Worm (Caenorhabditis elegans): ENCODE results near the gene srv-24.
"Not testable (repeated sequence)": the region's sequence is repeated elsewhere in the genome, so short reads cannot be mapped to it uniquely, and the experiment has no call there.

The srv-24 gene

ce11 chrIV:6259732-6260131, 30.9 kb downstream of the srv-24 start, which contains the start of gene nlp-16:
TSS of gene nlp-16 (minus strand) at chrIV:6259832.
- TF ChIP-seq pha-4 (tag; optimal IDR thresholded peaks at IDR 0.05) (no peak), sem-2 (GFP tag; optimal IDR thresholded peaks at IDR 0.05) (no peak), mab-5 (tag; optimal IDR thresholded peaks at IDR 0.05) (no peak), lsy-2 (tag; optimal IDR thresholded peaks at IDR 0.05) (no peak), mls-2 (tag; optimal IDR thresholded peaks at IDR 0.05) (no peak), M03D4.4 (tag; optimal IDR thresholded peaks at IDR 0.05) (no peak), ztf-11 (tag; optimal IDR thresholded peaks at IDR 0.05) (no peak), ces-1 (GFP tag; optimal IDR thresholded peaks at IDR 0.05) (no peak), sptf-1 (tag; optimal IDR thresholded peaks at IDR 0.05) (no peak), nhr-76 (tag; optimal IDR thresholded peaks at IDR 0.05) (no peak), bed-3 (GFP tag; optimal IDR thresholded peaks at IDR 0.05) (no peak), nhr-2 (tag; optimal IDR thresholded peaks at IDR 0.05) (no peak), elt-1 (tag; optimal IDR thresholded peaks at IDR 0.05; ENCODE audit: borderline replicate concordance, insufficient read depth) (no peak), nhr-28 (tag; optimal IDR thresholded peaks at IDR 0.05) (no peak), blmp-1 (tag; optimal IDR thresholded peaks at IDR 0.05) (no peak), nhr-12 (tag; optimal IDR thresholded peaks at IDR 0.05) (no peak), flh-1 (GFP tag; optimal IDR thresholded peaks at IDR 0.05) (no peak), ceh-83 (GFP tag; optimal IDR thresholded peaks at IDR 0.05) (no peak)

ce11 chrIV:6258967-6259366, 31.7 kb downstream of the srv-24 start:
- TF ChIP-seq ceh-83 (GFP tag; optimal IDR thresholded peaks at IDR 0.05), result no peak
- TF ChIP-seq ceh-43 (GFP tag; optimal IDR thresholded peaks at IDR 0.05), result no peak
- TF ChIP-seq zip-8 (tag; optimal IDR thresholded peaks at IDR 0.05), result no peak
- TF ChIP-seq mab-5 (tag; optimal IDR thresholded peaks at IDR 0.05), result no peak
- no peak for TF ChIP-seq blmp-1 (tag; optimal IDR thresholded peaks at IDR 0.05)
- no peak for TF ChIP-seq nhr-237 (tag; optimal IDR thresholded peaks at IDR 0.05)
- TF ChIP-seq elt-3 (tag; optimal IDR thresholded peaks at IDR 0.05), result no peak
- no peak for TF ChIP-seq snpc-4 (tag; optimal IDR thresholded peaks at IDR 0.05)
- no peak for TF ChIP-seq hlh-1 (tag; optimal IDR thresholded peaks at IDR 0.05)
- no peak for TF ChIP-seq ceh-39 (tag; optimal IDR thresholded peaks at IDR 0.05)
- TF ChIP-seq flh-1 (GFP tag; optimal IDR thresholded peaks at IDR 0.05), result no peak

- no peak for TF ChIP-seq elt-1 (tag; optimal IDR thresholded peaks at IDR 0.05; ENCODE audit: borderline replicate concordance, insufficient read depth)
- TF ChIP-seq ham-2 (GFP tag; optimal IDR thresholded peaks at IDR 0.05), result no peak
Observed at ce11 chrIV:6254635-6255034, 36.0 kb downstream of the srv-24 start, which contains the start of gene T13A10.64. TSS of gene T13A10.64 (plus strand) at chrIV:6254935.

ce11 chrIV:6253000-6253399, 37.6 kb downstream of the srv-24 start, which contains the start of gene T13A10.2:
TSS of gene T13A10.2 (plus strand) at chrIV:6253300.
- not testable (repeated sequence) for TF ChIP-seq ceh-39, pha-4, lsy-2 (tag; optimal IDR thresholded peaks at IDR 0.05)

ce11 chrIV:6249591-6249990, 41.0 kb downstream of the srv-24 start, which contains the start of gene F58F9.1:
TSS of gene F58F9.1 (plus strand) at chrIV:6249841.
- TF ChIP-seq mab-5 (tag; optimal IDR thresholded peaks at IDR 0.05) (no peak), unc-62 (GFP tag; optimal IDR thresholded peaks at IDR 0.05) (no peak), nhr-28 (tag; optimal IDR thresholded peaks at IDR 0.05) (no peak), ces-1 (GFP tag; optimal IDR thresholded peaks at IDR 0.05) (peak; percentile 24), M03D4.4 (tag; optimal IDR thresholded peaks at IDR 0.05) (no peak), drap-1 (GFP tag; optimal IDR thresholded peaks at IDR 0.05) (no peak), unc-39 (tag; optimal IDR thresholded peaks at IDR 0.05) (no peak)

- no peak for TF ChIP-seq lin-13 (tag; optimal IDR thresholded peaks at IDR 0.05)
- no peak for TF ChIP-seq ceh-83 (GFP tag; optimal IDR thresholded peaks at IDR 0.05)
- no peak for TF ChIP-seq sem-2 (GFP tag; optimal IDR thresholded peaks at IDR 0.05)
- no peak for TF ChIP-seq blmp-1 (tag; optimal IDR thresholded peaks at IDR 0.05)
- no peak for TF ChIP-seq ceh-43 (GFP tag; optimal IDR thresholded peaks at IDR 0.05)
- TF ChIP-seq pha-4 (tag; optimal IDR thresholded peaks at IDR 0.05), result no peak
- TF ChIP-seq unc-39 (tag; optimal IDR thresholded peaks at IDR 0.05), result no peak
- no peak for TF ChIP-seq nhr-76 (tag; optimal IDR thresholded peaks at IDR 0.05)
- TF ChIP-seq lin-32 (GFP tag; optimal IDR thresholded peaks at IDR 0.05), result no peak
- no peak for TF ChIP-seq mab-5 (tag; optimal IDR thresholded peaks at IDR 0.05)
- no peak for TF ChIP-seq nhr-28 (tag; optimal IDR thresholded peaks at IDR 0.05)
- TF ChIP-seq hlh-1 (tag; optimal IDR thresholded peaks at IDR 0.05), result no peak
Observed at ce11 chrIV:6248486-6248885, 42.2 kb downstream of the srv-24 start, which contains the start of gene acox-3. TSS of gene acox-3 (minus strand) at chrIV:6248492.

Measured in whole organism, mixed stage, embryonic.